Fruit fly (Drosophila melanogaster): Measurements from ENCODE around the gene Arglu1.

Arglu1 gene

dm6 chr2L:9938631-9939256 lies 810 bp upstream of the Arglu1 start, which contains the start of the genes Datp and CG4619 (continued):
- TF ChIP-seq CG6813 (GFP tag; optimal IDR thresholded peaks at IDR 0.05) (peak; percentile 16), Drgx (GFP tag; IDR thresholded peaks at IDR 0.05) (peak; percentile 36; the same call in 1 of the 2 replicates), CG12769 (tag; optimal IDR thresholded peaks at IDR 0.05) (no peak), pan (optimal IDR thresholded peaks at IDR 0.05) (no peak), pan (GFP tag; optimal IDR thresholded peaks at IDR 0.05 in 1 of 2, IDR thresholded peaks at IDR 0.05 in 1 of 2) (no peak), tio (GFP tag; optimal IDR thresholded peaks at IDR 0.05) (no peak), p53 (GFP tag; optimal IDR thresholded peaks at IDR 0.05) (no peak), Fer1 (GFP tag; optimal IDR thresholded peaks at IDR 0.05) (peak; percentile 52), NK7.1 (GFP tag; optimal IDR thresholded peaks at IDR 0.05) (no peak), CG6791 (GFP tag; IDR thresholded peaks at IDR 0.05; ENCODE audit: partially characterized antibody) (peak; percentile 65; the same call in 1 of the 3 replicates), chn (GFP tag; optimal IDR thresholded peaks at IDR 0.05) (no peak), tx (GFP tag; optimal IDR thresholded peaks at IDR 0.05) (peak; percentile 26), Gsc (GFP tag; IDR thresholded peaks at IDR 0.05) (no peak), schlank (tag; optimal IDR thresholded peaks at IDR 0.05) (no peak), phol (tag; optimal IDR thresholded peaks at IDR 0.05) (peak; percentile 39), CG11247 (GFP tag; IDR thresholded peaks at IDR 0.05) (peak; percentile 21; the same call in 1 of the 2 replicates), mam (GFP tag; optimal IDR thresholded peaks at IDR 0.05) (peak; percentile 63), E2f1 (GFP tag; IDR thresholded peaks at IDR 0.05) (no peak), CG4282 (GFP tag; optimal IDR thresholded peaks at IDR 0.05) (no peak), sna (GFP tag; IDR thresholded peaks at IDR 0.05; ENCODE audit: partially characterized antibody) (no peak; the same call in 1 of the 2 replicates), CG14710 (tag; optimal IDR thresholded peaks at IDR 0.05) (peak; percentile 37), Med (GFP tag) (peak; percentile 96), ind (GFP tag; optimal IDR thresholded peaks at IDR 0.05) (peak; percentile 46), Tbp (GFP tag; optimal IDR thresholded peaks at IDR 0.05) (no peak), E2f2 (GFP tag; IDR thresholded peaks at IDR 0.05) (peak; percentile 32; the same call in 1 of the 2 replicates), CG9215 (GFP tag; IDR thresholded peaks at IDR 0.05) (peak; percentile 38), CG10979 (tag; optimal IDR thresholded peaks at IDR 0.05) (peak; percentile 6), CG14441 (GFP tag; IDR thresholded peaks at IDR 0.05) (0 out of 2 replicates have a peak, but pooled peaks have one; percentile 35), MESR4 (GFP tag; optimal IDR thresholded peaks at IDR 0.05) (peak; percentile 68), bab2 (GFP tag; optimal IDR thresholded peaks at IDR 0.05) (peak; percentile 5), Six4 (GFP tag; optimal IDR thresholded peaks at IDR 0.05) (no peak), sisA (GFP tag; IDR thresholded peaks at IDR 0.05) (no peak), Chrac-16 (GFP tag; optimal IDR thresholded peaks at IDR 0.05) (peak; percentile 1), CG15479 (GFP tag; optimal IDR thresholded peaks at IDR 0.05) (no peak), Doc2 (GFP tag; IDR thresholded peaks at IDR 0.05) (no peak), CG30403 (GFP tag; optimal IDR thresholded peaks at IDR 0.05) (no peak), insv (GFP tag; optimal IDR thresholded peaks at IDR 0.05) (no peak), CG4617 (GFP tag; optimal IDR thresholded peaks at IDR 0.05; ENCODE audit: borderline replicate concordance) (peak; percentile 55), D19A (tag; optimal IDR thresholded peaks at IDR 0.05) (no peak), CG10654 (GFP tag; optimal IDR thresholded peaks at IDR 0.05) (peak; percentile 12), CG2120 (GFP tag; optimal IDR thresholded peaks at IDR 0.05) (peak; percentile 75), lov (optimal IDR thresholded peaks at IDR 0.05) (no peak), lov (GFP tag; IDR thresholded peaks at IDR 0.05) (peak; percentile 72; the same call in 1 of the 3 replicates), CG8359 (GFP tag; optimal IDR thresholded peaks at IDR 0.05; ENCODE audit: borderline replicate concordance) (no peak), CG5953 (GFP tag; IDR thresholded peaks at IDR 0.05) (no peak), CG11456 (GFP tag; IDR thresholded peaks at IDR 0.05) (peak; percentile 74), Nf-YA (GFP tag; IDR thresholded peaks at IDR 0.05) (no peak), HLH4C (GFP tag; IDR thresholded peaks at IDR 0.05; ENCODE audit: partially characterized antibody) (no peak), gfzf (GFP tag; optimal IDR thresholded peaks at IDR 0.05) (no peak), btn (GFP tag; optimal IDR thresholded peaks at IDR 0.05) (no peak), aop (GFP tag; IDR thresholded peaks at IDR 0.05) (no peak)
